Fruit fly (Drosophila melanogaster) whole organism, embryonic: Measurements from ENCODE around the gene DhpD.
A peak's percentile ranks its signal among the peaks of the same experiment; 100 is the strongest.

Source experiments
- B-H1 ChIP-seq: fragments of 200-800 bp; sonication (Bioruptor generic); IDR thresholded peaks from 3 replicates; pipeline ENCODE4 v1.3.6; 2022; ENCODE audit warnings: missing biosample characterization, missing genetic modification characterization
- Bteb2 ChIP-seq: fragments of 200-800 bp; sonication (Bioruptor generic); optimal IDR thresholded peaks from 2 replicates; lab custom pipeline; 2016; ENCODE audit warnings: missing biosample characterization, missing genetic modification characterization
- CG10147 ChIP-seq: fragments of 200-800 bp; sonication (Bioruptor generic); optimal IDR thresholded peaks from 2 replicates; lab custom pipeline; 2019; ENCODE audit warnings: missing biosample characterization, mild to moderate bottlenecking, missing genetic modification characterization, moderate library complexity
- CG13287 ChIP-seq: fragments of 200-800 bp; sonication (Bioruptor generic); IDR thresholded peaks from 2 replicates; pipeline ENCODE4 v1.3.6; 2022; ENCODE audit warnings: missing biosample characterization, missing genetic modification characterization; ENCODE audit not compliant: partially characterized antibody
- CG1603 ChIP-seq: fragments of 200-800 bp; sonication (Bioruptor generic); optimal IDR thresholded peaks from 2 replicates; lab custom pipeline; 2019; ENCODE audit warnings: missing biosample characterization, mild to moderate bottlenecking, missing genetic modification characterization, moderate library complexity
- CG16813 ChIP-seq: fragments of 200-800 bp; sonication (Bioruptor generic); IDR thresholded peaks from 3 replicates; pipeline ENCODE4 v1.3.6; 2022; ENCODE audit warnings: missing biosample characterization, missing genetic modification characterization; ENCODE audit not compliant: partially characterized antibody
- CG1792 ChIP-seq: fragments of 200-800 bp; sonication (Bioruptor generic); optimal IDR thresholded peaks from 2 replicates; lab custom pipeline; 2016; ENCODE audit warnings: missing biosample characterization, missing genetic modification characterization
- CG2120 ChIP-seq: fragments of 200-800 bp; sonication (Bioruptor generic); optimal IDR thresholded peaks from 3 replicates; lab custom pipeline; 2016; ENCODE audit warnings: missing biosample characterization, missing genetic modification characterization
- CG31224 ChIP-seq: fragments of 200-800 bp; sonication (Bioruptor generic); IDR thresholded peaks from 2 replicates; pipeline ENCODE4 v1.3.6; 2022; ENCODE audit warnings: missing biosample characterization, missing genetic modification characterization
- CG31365 ChIP-seq: fragments of 200-800 bp; sonication (Bioruptor generic); optimal IDR thresholded peaks from 2 replicates; lab custom pipeline; 2018; ENCODE audit warnings: missing biosample characterization, mild to moderate bottlenecking, missing genetic modification characterization
- CG3726 ChIP-seq: fragments of 200-800 bp; sonication (Bioruptor generic); IDR thresholded peaks from 3 replicates; pipeline ENCODE4, ENCODE4 v1.3.6; 2022; ENCODE audit warnings: missing biosample characterization, missing genetic modification characterization
- CG4707 ChIP-seq: fragments of 200-800 bp; sonication (Bioruptor generic); optimal IDR thresholded peaks from 2 replicates; lab custom pipeline; 2018; ENCODE audit warnings: missing biosample characterization, mild to moderate bottlenecking, missing genetic modification characterization, moderate library complexity
- CG6689 ChIP-seq: fragments of 200-800 bp; sonication (Bioruptor generic); IDR thresholded peaks from 2 replicates; pipeline ENCODE4 v1.3.6; 2022; ENCODE audit warnings: missing biosample characterization, missing genetic modification characterization
- CG8924 ChIP-seq: fragments of 200-800 bp; optimal IDR thresholded peaks from 3 replicates; lab custom pipeline; 2019; ENCODE audit warnings: missing biosample characterization, mild to moderate bottlenecking, missing genetic modification characterization, moderate library complexity
- CrebB ChIP-seq: fragments of 200-800 bp; sonication (Bioruptor generic); optimal IDR thresholded peaks from 3 replicates; lab custom pipeline; 2018; ENCODE audit warnings: missing biosample characterization, mild to moderate bottlenecking, missing genetic modification characterization
- D19B ChIP-seq: fragments of 200-800 bp; sonication (Bioruptor generic); optimal IDR thresholded peaks from 2 replicates; lab custom pipeline; 2017; ENCODE audit warnings: missing biosample characterization, mild to moderate bottlenecking, missing genetic modification characterization
- Fer1 ChIP-seq: fragments of 200-800 bp; sonication (Bioruptor generic); optimal IDR thresholded peaks from 2 replicates; lab custom pipeline; 2017; ENCODE audit warnings: missing biosample characterization, mild to moderate bottlenecking, missing genetic modification characterization
- Hey ChIP-seq: fragments of 200-800 bp; sonication (Bioruptor generic); optimal IDR thresholded peaks from 3 replicates; lab custom pipeline; 2018; ENCODE audit warnings: missing biosample characterization, mild to moderate bottlenecking, missing genetic modification characterization
- HmgD ChIP-seq: fragments of 200-800 bp; sonication (Bioruptor generic); optimal IDR thresholded peaks from 3 replicates; lab custom pipeline; 2016; ENCODE audit warnings: missing biosample characterization, missing genetic modification characterization
- Hmx ChIP-seq: fragments of 200-800 bp; sonication (Bioruptor generic); optimal IDR thresholded peaks from 2 replicates; lab custom pipeline; 2016; ENCODE audit warnings: missing biosample characterization, missing genetic modification characterization
- Hr39 ChIP-seq: fragments of >200 bp; optimal IDR thresholded peaks from 2 replicates; lab custom pipeline; 2017
- Hr51 ChIP-seq, 2 experiments: fragments of 200-800 bp; sonication (Bioruptor generic); optimal IDR thresholded peaks; 2 replicates in 1 of 2; 3 replicates in 1 of 2; lab custom pipeline; 2016 to 2018; ENCODE audit warnings: missing biosample characterization in 2 of 2, missing genetic modification characterization in 2 of 2, mild to moderate bottlenecking in 1 of 2, moderate library complexity in 1 of 2
- Kr ChIP-seq: fragments of 200-800 bp; sonication (Bioruptor generic); optimal IDR thresholded peaks from 2 replicates; lab custom pipeline; 2017; ENCODE audit warnings: missing biosample characterization, mild to moderate bottlenecking, missing genetic modification characterization
- Lhr ChIP-seq: fragments of 200-800 bp; sonication (Bioruptor generic); optimal IDR thresholded peaks from 3 replicates; lab custom pipeline; 2017; ENCODE audit warnings: mild to moderate bottlenecking, missing biosample characterization, missing genetic modification reagents, missing genetic modification characterization
- Mad ChIP-seq: fragments of 200-800 bp; sonication (Bioruptor generic); optimal IDR thresholded peaks from 2 replicates; lab custom pipeline; 2016; ENCODE audit warnings: missing biosample characterization, missing genetic modification characterization
- NFAT ChIP-seq: fragments of 200-800 bp; sonication (Bioruptor generic); IDR thresholded peaks from 2 replicates; pipeline ENCODE4 v1.3.6; 2022; ENCODE audit warnings: missing biosample characterization, missing genetic modification characterization
- NK7.1 ChIP-seq: fragments of 200-800 bp; sonication (Bioruptor generic); optimal IDR thresholded peaks from 3 replicates; lab custom pipeline; 2016; ENCODE audit warnings: missing biosample characterization, missing genetic modification characterization
- Nf-YB ChIP-seq: fragments of 200-800 bp; sonication (Bioruptor generic); optimal IDR thresholded peaks from 3 replicates; lab custom pipeline; 2019; ENCODE audit warnings: missing biosample characterization, mild to moderate bottlenecking, missing genetic modification characterization, moderate library complexity
- Oaz ChIP-seq: fragments of 200-800 bp; sonication (Bioruptor generic); IDR thresholded peaks from 2 replicates; pipeline ENCODE4 v1.3.6; 2022; ENCODE audit warnings: missing biosample characterization, missing genetic modification characterization
- Side ChIP-seq: fragments of 200-800 bp; sonication (Bioruptor generic); optimal IDR thresholded peaks from 2 replicates; lab custom pipeline; 2016; ENCODE audit warnings: missing biosample characterization, missing genetic modification characterization
- Xrp1 ChIP-seq: fragments of 200-800 bp; sonication (Bioruptor generic); IDR thresholded peaks from 2 replicates; pipeline ENCODE4 v1.3.6; 2022; ENCODE audit warnings: missing biosample characterization, missing genetic modification characterization
- bowl ChIP-seq: fragments of 200-800 bp; sonication (Bioruptor generic); IDR thresholded peaks from 2 replicates; pipeline ENCODE4 v1.3.6; 2022; ENCODE audit warnings: missing biosample characterization, missing genetic modification characterization
- btn ChIP-seq: fragments of 200-800 bp; sonication (Bioruptor generic); optimal IDR thresholded peaks from 2 replicates; lab custom pipeline; 2016; ENCODE audit warnings: missing biosample characterization, missing genetic modification characterization
- caup ChIP-seq: fragments of 200-800 bp; sonication (Bioruptor generic); optimal IDR thresholded peaks from 3 replicates; lab custom pipeline; 2017; ENCODE audit warnings: missing biosample characterization, mild to moderate bottlenecking, missing genetic modification characterization, moderate library complexity; ENCODE audit not compliant: severe bottlenecking
- chif ChIP-seq, 2 experiments: fragments of 200-800 bp; sonication (Bioruptor generic); optimal IDR thresholded peaks; 3 replicates each; lab custom pipeline; 2016; ENCODE audit warnings: missing biosample characterization in 2 of 2, missing genetic modification characterization in 2 of 2
- chinmo ChIP-seq: fragments of 200-800 bp; sonication (Bioruptor generic); IDR thresholded peaks from 4 replicates; pipeline ENCODE4 v1.3.6; 2022; ENCODE audit warnings: missing biosample characterization, missing genetic modification characterization; ENCODE audit not compliant: partially characterized antibody
- crp ChIP-seq, 2 experiments: fragments of 200-800 bp; sonication (Bioruptor generic); optimal IDR thresholded peaks; 2 replicates in 1 of 2; 3 replicates in 1 of 2; lab custom pipeline; 2017; ENCODE audit warnings: missing biosample characterization in 2 of 2, missing genetic modification characterization in 2 of 2, mild to moderate bottlenecking in 1 of 2, moderate library complexity in 1 of 2
- fd3F ChIP-seq: fragments of 200-800 bp; sonication (Bioruptor generic); optimal IDR thresholded peaks from 2 replicates; lab custom pipeline; 2018; ENCODE audit warnings: missing biosample characterization, mild to moderate bottlenecking, missing genetic modification characterization, moderate library complexity
- her ChIP-seq: fragments of 200-800 bp; sonication (Bioruptor generic); optimal IDR thresholded peaks from 2 replicates; lab custom pipeline; 2016; ENCODE audit warnings: missing biosample characterization, missing genetic modification characterization
- maf-S ChIP-seq: fragments of 200-800 bp; sonication (Bioruptor generic); optimal IDR thresholded peaks from 2 replicates; lab custom pipeline; 2016; ENCODE audit warnings: missing biosample characterization, missing genetic modification characterization
- nmo ChIP-seq: fragments of 200-800 bp; sonication (Bioruptor generic); optimal IDR thresholded peaks from 2 replicates; lab custom pipeline; 2018; ENCODE audit warnings: missing biosample characterization, mild to moderate bottlenecking, missing genetic modification characterization, moderate library complexity
- pb ChIP-seq: fragments of 200-800 bp; sonication (Bioruptor generic); optimal IDR thresholded peaks from 3 replicates; lab custom pipeline; 2016; ENCODE audit warnings: missing biosample characterization, missing genetic modification characterization
- rib ChIP-seq: fragments of 200-800 bp; sonication (Bioruptor generic); IDR thresholded peaks from 2 replicates; pipeline ENCODE4 v1.3.6; 2022; ENCODE audit warnings: missing biosample characterization, missing genetic modification characterization
- sc ChIP-seq, 3 experiments: fragments of >200 bp in 2 of 3; fragments of 200-800 bp in 1 of 3; sonication (Bioruptor generic) in 1 of 3; optimal IDR thresholded peaks; 2 replicates in 2 of 3; 3 replicates in 1 of 3; lab custom pipeline; 2017; ENCODE audit warnings: mild to moderate bottlenecking in 1 of 3, missing biosample characterization in 1 of 3, missing genetic modification characterization in 1 of 3, missing genetic modification reagents in 1 of 3
- seq ChIP-seq: fragments of 200-800 bp; sonication (Bioruptor generic); IDR thresholded peaks from 2 replicates; pipeline ENCODE4 v1.3.6; 2022; ENCODE audit warnings: missing biosample characterization, missing genetic modification characterization
- slp2 ChIP-seq: fragments of 200-800 bp; sonication (Bioruptor generic); optimal IDR thresholded peaks from 2 replicates; lab custom pipeline; 2016; ENCODE audit warnings: missing biosample characterization, missing genetic modification characterization
- vvl ChIP-seq: fragments of 200-800 bp; sonication (Bioruptor generic); IDR thresholded peaks from 2 replicates; pipeline ENCODE4 v1.3.6; 2022; ENCODE audit warnings: missing biosample characterization, missing genetic modification characterization
- yki ChIP-seq: fragments of >200 bp; optimal IDR thresholded peaks from 3 replicates; lab custom pipeline; 2018
- zen2 ChIP-seq: fragments of 200-800 bp; sonication (Bioruptor generic); IDR thresholded peaks from 3 replicates; pipeline ENCODE4 v1.3.6; 2022; ENCODE audit warnings: missing biosample characterization, missing genetic modification characterization; ENCODE audit not compliant: partially characterized antibody

Gene DhpD

DNA sequence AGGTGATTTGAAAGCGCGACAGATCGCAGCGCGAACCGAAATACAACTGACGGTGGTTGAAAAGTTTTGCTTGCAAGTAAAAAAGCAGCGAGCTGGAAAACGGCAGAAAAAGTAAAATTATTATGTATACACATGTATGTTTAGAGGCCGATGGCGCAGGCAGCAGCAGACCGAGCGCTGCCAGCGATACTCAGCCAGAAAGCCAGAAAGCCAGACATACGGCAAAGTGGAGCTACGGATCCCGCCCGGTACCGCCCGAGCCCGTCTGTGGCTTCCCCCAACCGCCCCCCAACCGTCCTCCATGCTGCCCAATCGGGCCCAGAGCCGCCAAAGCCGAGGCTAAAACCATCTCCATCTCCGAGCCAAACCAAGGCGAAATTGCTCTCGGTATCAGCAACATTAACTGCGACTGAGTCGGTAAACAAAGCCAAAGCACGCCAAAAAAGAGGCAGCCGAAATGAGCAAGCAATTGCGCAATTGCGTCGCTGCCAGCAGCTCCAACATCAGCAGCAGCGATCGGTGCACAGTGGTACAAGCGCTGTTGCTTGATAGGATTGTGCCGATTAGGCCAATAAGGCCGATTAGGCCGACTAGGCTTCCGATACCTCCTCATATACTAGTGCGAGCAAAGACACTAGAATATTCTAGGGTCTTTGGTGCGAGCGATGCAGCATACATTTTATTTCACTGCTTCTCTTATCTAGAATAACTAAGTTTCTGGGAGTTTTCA, 13.6 kb downstream of the DhpD start, which contains the start of gene CG14636:
Gene CG14636 (minus strand): TSS at position 51 of the 730 bp plus-strand sequence.
- TF ChIP-seq Side = peak; percentile 63
- no peak for TF ChIP-seq Kr (GFP tag; lab: Kevin White, UChicago)
- peak; percentile 79 for TF ChIP-seq CG6689
- TF ChIP-seq vvl (GFP tag; lab: Robert Waterston, UW) = peak; percentile 76
- peak; percentile 37 for TF ChIP-seq CG1792 (GFP tag; lab: Kevin White, UChicago)
- peak; percentile 77 for TF ChIP-seq CG2120 (GFP tag; lab: Kevin White, UChicago)
- TF ChIP-seq Hr51 (GFP tag; optimal IDR thresholded peaks at IDR 0.05; lab: Kevin White, UChicago) = peak in 1 of 2 experiments; percentile 86
- no peak for TF ChIP-seq CG31365 (tag; lab: Kevin White, UChicago)
- TF ChIP-seq CG31224 (GFP tag; lab: Robert Waterston, UW) = peak; percentile 69; the same call in 1 of the 2 replicates
- peak; percentile 90 for TF ChIP-seq chinmo
- TF ChIP-seq CG4707 = no peak
- peak; percentile 52 for TF ChIP-seq Mad
- TF ChIP-seq Bteb2 (GFP tag; lab: Kevin White, UChicago) = peak; percentile 50
- peak; percentile 58 for TF ChIP-seq CG8924
- no peak for TF ChIP-seq bowl (GFP tag; lab: Robert Waterston, UW)
- TF ChIP-seq CG16813 (GFP tag; lab: Robert Waterston, UW) = no peak
- peak; percentile 81 for TF ChIP-seq Oaz (GFP tag; lab: Robert Waterston, UW)
- TF ChIP-seq maf-S (GFP tag; lab: Kevin White, UChicago) = peak; percentile 44
- TF ChIP-seq sc (optimal IDR thresholded peaks at IDR 0.05; lab: Kevin White, UChicago) = no peak
- TF ChIP-seq sc (GFP tag; optimal IDR thresholded peaks at IDR 0.05; lab: Kevin White, UChicago) = no peak
- TF ChIP-seq Hr39 = no peak
- no peak for TF ChIP-seq crp (GFP tag; optimal IDR thresholded peaks at IDR 0.05; lab: Kevin White, UChicago)
- peak; percentile 43 for TF ChIP-seq nmo
- TF ChIP-seq Lhr (GFP tag; lab: Kevin White, UChicago) = no peak
- TF ChIP-seq NFAT = peak; percentile 67
- TF ChIP-seq seq (GFP tag; lab: Robert Waterston, UW) = peak; percentile 78; the same call in 1 of the 2 replicates
- peak; percentile 84 for TF ChIP-seq Fer1 (GFP tag; lab: Kevin White, UChicago)
- TF ChIP-seq CG13287 (GFP tag; lab: Robert Waterston, UW) = peak; percentile 52
- TF ChIP-seq btn (GFP tag; lab: Kevin White, UChicago) = peak; percentile 36
- TF ChIP-seq Hey (tag; lab: Kevin White, UChicago) = no peak
- TF ChIP-seq CrebB (tag; lab: Kevin White, UChicago) = peak; percentile 53
- TF ChIP-seq D19B (GFP tag; lab: Kevin White, UChicago) = peak; percentile 19
- TF ChIP-seq caup (GFP tag; lab: Kevin White, UChicago) = peak; percentile 67
- TF ChIP-seq her (GFP tag; lab: Kevin White, UChicago) = peak; percentile 80
- TF ChIP-seq HmgD (GFP tag; lab: Kevin White, UChicago) = no peak
- no peak for TF ChIP-seq Nf-YB
- TF ChIP-seq CG3726 = peak; percentile 77
- no peak for TF ChIP-seq yki (lab: Kevin White, UChicago)
- peak; percentile 58 for TF ChIP-seq fd3F (GFP tag; lab: Kevin White, UChicago)
- TF ChIP-seq rib (GFP tag; lab: Robert Waterston, UW) = peak; percentile 75; the same call in 1 of the 2 replicates
- peak; percentile 74 for TF ChIP-seq slp2
- peak; percentile 34 to 67 for TF ChIP-seq chif (GFP tag; optimal IDR thresholded peaks at IDR 0.05; lab: Kevin White, UChicago)
- peak; percentile 74 for TF ChIP-seq Xrp1 (GFP tag; lab: Robert Waterston, UW)
- peak; percentile 17 for TF ChIP-seq NK7.1 (GFP tag; lab: Kevin White, UChicago)
- no peak for TF ChIP-seq Hmx (GFP tag; lab: Kevin White, UChicago)
- TF ChIP-seq zen2 = no peak
- peak; percentile 61 for TF ChIP-seq CG1603 (tag; lab: Kevin White, UChicago)
- peak; percentile 69 for TF ChIP-seq pb
- TF ChIP-seq B-H1 (GFP tag; lab: Robert Waterston, UW) = peak; percentile 60
- peak; percentile 45 for TF ChIP-seq CG10147 (GFP tag; lab: Kevin White, UChicago)
